Worm (Caenorhabditis elegans) whole organism, L4/young adult: ENCODE data around the gene ubc-13.

Experiments used
- W03F9.2 ChIP-seq: fragments of 150-350 bp; optimal IDR thresholded peaks from 2 replicates; lab custom pipeline; 2014; ENCODE audit warnings: missing biosample characterization, missing genetic modification characterization
- dao-5 ChIP-seq: sonication (generic microtip); optimal IDR thresholded peaks from 2 replicates; lab custom pipeline; 2016; ENCODE audit warnings: missing genotype, missing genetic modification characterization, moderate library complexity, missing compliant biosample characterization
- him-1 ChIP-seq: sonication (generic microtip); optimal IDR thresholded peaks from 2 replicates; lab custom pipeline; 2016; ENCODE audit warnings: missing genotype, missing genetic modification reagents, missing genetic modification characterization, missing compliant biosample characterization

DNA sequence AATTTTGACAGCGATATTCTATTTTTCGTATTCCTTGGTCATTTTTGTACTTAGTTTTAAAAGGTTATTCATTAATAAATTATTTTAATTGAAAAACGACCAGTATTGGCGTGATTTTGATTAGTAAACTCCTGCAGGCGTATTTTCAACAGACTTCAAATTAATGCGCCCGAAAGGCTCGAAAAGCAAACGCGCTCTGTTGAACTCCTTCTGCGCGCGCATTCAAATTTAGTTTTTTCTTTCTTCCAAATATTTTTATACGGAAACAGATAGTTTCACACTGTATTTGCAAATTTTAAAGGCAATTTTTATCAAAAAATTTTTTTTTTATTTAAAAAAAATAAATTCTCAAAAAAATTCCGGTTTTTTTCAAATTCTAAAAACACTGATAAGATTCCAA, 9.4 kb downstream of the ubc-13 start:
- TF ChIP-seq him-1 (tag; lab: Kevin White, UChicago) = no peak
- TF ChIP-seq W03F9.2 (tag; lab: Kevin White, UChicago) = no peak
- TF ChIP-seq dao-5 (tag; lab: Kevin White, UChicago) = no peak
